Fruit fly (Drosophila melanogaster) whole organism, pupa: ENCODE measurements around the gene Polr3G.

Experiments used
- CG13204 ChIP-seq: fragments of 200-800 bp; sonication (Bioruptor generic); optimal IDR thresholded peaks from 2 replicates; lab custom pipeline; 2018; ENCODE audit warnings: missing biosample characterization, mild to moderate bottlenecking, missing genetic modification characterization, moderate library complexity
- CG32121 ChIP-seq: fragments of 200-800 bp; sonication (Bioruptor generic); IDR thresholded peaks from 2 replicates; pipeline ENCODE4 v1.3.6; 2022; ENCODE audit warnings: missing biosample characterization, missing genetic modification characterization
- CG9948 ChIP-seq: fragments of 200-800 bp; sonication (Bioruptor generic); optimal IDR thresholded peaks from 2 replicates; lab custom pipeline; 2018; ENCODE audit warnings: missing biosample characterization, mild to moderate bottlenecking, missing genetic modification characterization, moderate library complexity
- EcR ChIP-seq: fragments of 200-800 bp; sonication (Bioruptor generic); optimal IDR thresholded peaks from 3 replicates; lab custom pipeline; 2019; ENCODE audit warnings: missing biosample characterization, missing genetic modification characterization, mild to moderate bottlenecking, moderate library complexity, missing genetic modification reagents
- Snoo ChIP-seq: fragments of 200-800 bp; sonication (Bioruptor generic); optimal IDR thresholded peaks from 3 replicates; lab custom pipeline; 2017; ENCODE audit warnings: missing biosample characterization, mild to moderate bottlenecking, missing genetic modification characterization, inconsistent platforms
- fd96Ca ChIP-seq: fragments of 200-800 bp; sonication (Bioruptor generic); IDR thresholded peaks from 3 replicates; pipeline ENCODE4 v1.3.6; 2022; ENCODE audit warnings: missing biosample characterization, missing genetic modification characterization
- rn ChIP-seq: fragments of 200-800 bp; sonication (Bioruptor generic); IDR thresholded peaks from 2 replicates; pipeline ENCODE4 v1.3.6; 2022; ENCODE audit warnings: missing biosample characterization, missing genetic modification characterization

- TF ChIP-seq CG13204 (GFP tag; lab: Kevin White, UChicago) (no peak), CG9948 (no peak), rn (no peak), Snoo (tag; lab: Kevin White, UChicago) (no peak), EcR (GFP tag; lab: Kevin White, UChicago) (no peak), CG32121 (GFP tag; lab: Robert Waterston, UW) (no peak), fd96Ca (GFP tag; lab: Robert Waterston, UW) (no peak)
These were observed 49.6 kb upstream of the Polr3G start for dm6 chr3L:17476496-17476895.
